Fruit fly (Drosophila melanogaster): ENCODE data around the gene CG45489.

dm6 chrX:19890010-19890665 is 38.8 kb downstream of the CG45489 start, which contains the start of gene amn:
- no peak for TF ChIP-seq CG8478 (optimal IDR thresholded peaks at IDR 0.05)
- TF ChIP-seq CTCF (optimal IDR thresholded peaks at IDR 0.05): no peak

Measured in S2 (cell line).